Fruit fly (Drosophila melanogaster) whole organism, embryonic: ENCODE data around the gene CG32052.

Source experiments
- Adf1 ChIP-seq: fragments of 200-800 bp; sonication (Bioruptor generic); IDR thresholded peaks from 2 replicates; pipeline ENCODE4 v1.3.6; 2022; ENCODE audit warnings: missing biosample characterization, missing genetic modification characterization
- B-H1 ChIP-seq: fragments of 200-800 bp; sonication (Bioruptor generic); IDR thresholded peaks from 3 replicates; pipeline ENCODE4 v1.3.6; 2022; ENCODE audit warnings: missing biosample characterization, missing genetic modification characterization
- BtbVII ChIP-seq: fragments of 200-800 bp; sonication (Bioruptor generic); optimal IDR thresholded peaks from 3 replicates; lab custom pipeline; 2017; ENCODE audit warnings: missing biosample characterization, mild to moderate bottlenecking, missing genetic modification characterization
- CG10209 ChIP-seq: fragments of 200-800 bp; sonication (Bioruptor generic); optimal IDR thresholded peaks from 3 replicates; lab custom pipeline; 2017; ENCODE audit warnings: missing biosample characterization, mild to moderate bottlenecking, missing genetic modification characterization, missing genetic modification reagents
- CG11085 ChIP-seq: fragments of 200-800 bp; sonication (Bioruptor generic); IDR thresholded peaks from 2 replicates; pipeline ENCODE4 v1.3.6; 2022; ENCODE audit warnings: missing biosample characterization, missing genetic modification characterization
- CG13123 ChIP-seq: fragments of 200-800 bp; sonication (Bioruptor generic); optimal IDR thresholded peaks from 2 replicates; lab custom pipeline; 2016; ENCODE audit warnings: missing biosample characterization, missing genetic modification characterization
- CG14965 ChIP-seq: fragments of 200-800 bp; sonication (Bioruptor generic); optimal IDR thresholded peaks from 2 replicates; lab custom pipeline; 2016; ENCODE audit warnings: missing biosample characterization, missing genetic modification characterization, borderline replicate concordance
- CG15601 ChIP-seq: fragments of 200-800 bp; sonication (Bioruptor generic); optimal IDR thresholded peaks from 3 replicates; lab custom pipeline; 2019; ENCODE audit warnings: missing biosample characterization, mild to moderate bottlenecking, missing genetic modification characterization, moderate library complexity
- CG1603 ChIP-seq: fragments of 200-800 bp; sonication (Bioruptor generic); optimal IDR thresholded peaks from 2 replicates; lab custom pipeline; 2019; ENCODE audit warnings: missing biosample characterization, mild to moderate bottlenecking, missing genetic modification characterization, moderate library complexity
- CG1647 ChIP-seq: fragments of 200-800 bp; sonication (Bioruptor generic); optimal IDR thresholded peaks from 3 replicates; lab custom pipeline; 2016; ENCODE audit warnings: missing biosample characterization, missing genetic modification characterization
- CG18619 ChIP-seq: fragments of 200-800 bp; sonication (Bioruptor generic); optimal IDR thresholded peaks from 3 replicates; lab custom pipeline; 2017; ENCODE audit warnings: missing biosample characterization, mild to moderate bottlenecking, missing genetic modification characterization
- CG2875 ChIP-seq: fragments of 200-800 bp; sonication (Bioruptor generic); optimal IDR thresholded peaks from 2 replicates; lab custom pipeline; 2017; ENCODE audit warnings: missing biosample characterization, mild to moderate bottlenecking, missing genetic modification characterization, missing genetic modification reagents
- CG33557 ChIP-seq: fragments of 200-800 bp; sonication (Bioruptor generic); optimal IDR thresholded peaks from 2 replicates; lab custom pipeline; 2019; ENCODE audit warnings: missing biosample characterization, mild to moderate bottlenecking, missing genetic modification characterization, moderate library complexity
- CG34224 ChIP-seq: fragments of 200-800 bp; sonication (Bioruptor generic); IDR thresholded peaks from 3 replicates; pipeline ENCODE4 v1.3.6; 2022; ENCODE audit warnings: missing biosample characterization, missing genetic modification characterization; ENCODE audit not compliant: partially characterized antibody
- CG42726 ChIP-seq: fragments of 200-800 bp; sonication (Bioruptor generic); IDR thresholded peaks from 2 replicates; pipeline ENCODE4 v1.3.6; 2022; ENCODE audit warnings: missing biosample characterization, missing genetic modification characterization; ENCODE audit not compliant: partially characterized antibody
- CG5245 ChIP-seq: fragments of 200-800 bp; sonication (Bioruptor generic); optimal IDR thresholded peaks from 3 replicates; lab custom pipeline; 2016; ENCODE audit warnings: missing biosample characterization, missing genetic modification characterization
- CG5953 ChIP-seq: fragments of 200-800 bp; sonication (Bioruptor generic); IDR thresholded peaks from 2 replicates; pipeline ENCODE4 v1.3.6; 2022; ENCODE audit warnings: missing biosample characterization, missing genetic modification characterization
- CG6689 ChIP-seq: fragments of 200-800 bp; sonication (Bioruptor generic); IDR thresholded peaks from 2 replicates; pipeline ENCODE4 v1.3.6; 2022; ENCODE audit warnings: missing biosample characterization, missing genetic modification characterization
- CG7987 ChIP-seq: fragments of 200-800 bp; sonication (Bioruptor generic); optimal IDR thresholded peaks from 2 replicates; lab custom pipeline; 2018; ENCODE audit warnings: missing biosample characterization, mild to moderate bottlenecking, missing genetic modification characterization, moderate library complexity
- CG8478 ChIP-seq: fragments of >200 bp; optimal IDR thresholded peaks from 2 replicates; lab custom pipeline; 2018
- Camta ChIP-seq: fragments of 200-800 bp; sonication (Bioruptor generic); optimal IDR thresholded peaks from 2 replicates; lab custom pipeline; 2016; ENCODE audit warnings: missing biosample characterization, missing genetic modification characterization
- HLH3B ChIP-seq: fragments of 200-800 bp; sonication (Bioruptor generic); IDR thresholded peaks from 2 replicates; pipeline ENCODE4 v1.3.6; 2022; ENCODE audit warnings: missing biosample characterization, missing genetic modification characterization
- Lhr ChIP-seq: fragments of 200-800 bp; sonication (Bioruptor generic); optimal IDR thresholded peaks from 3 replicates; lab custom pipeline; 2017; ENCODE audit warnings: mild to moderate bottlenecking, missing biosample characterization, missing genetic modification reagents, missing genetic modification characterization
- Oli ChIP-seq: fragments of 200-800 bp; sonication (Bioruptor generic); optimal IDR thresholded peaks from 2 replicates; lab custom pipeline; 2018; ENCODE audit warnings: missing biosample characterization, mild to moderate bottlenecking, missing genetic modification characterization, moderate library complexity
- Side ChIP-seq: fragments of 200-800 bp; sonication (Bioruptor generic); optimal IDR thresholded peaks from 2 replicates; lab custom pipeline; 2016; ENCODE audit warnings: missing biosample characterization, missing genetic modification characterization
- Sox102F ChIP-seq: fragments of 200-800 bp; sonication (Bioruptor generic); optimal IDR thresholded peaks from 2 replicates; lab custom pipeline; 2018; ENCODE audit warnings: missing biosample characterization, mild to moderate bottlenecking, missing genetic modification characterization, moderate library complexity
- TFAM ChIP-seq: fragments of 200-800 bp; sonication (Bioruptor generic); optimal IDR thresholded peaks from 2 replicates; lab custom pipeline; 2017; ENCODE audit warnings: missing biosample characterization, missing genetic modification characterization, inconsistent platforms
- abd-A ChIP-seq: fragments of 200-800 bp; sonication (Bioruptor generic); optimal IDR thresholded peaks from 3 replicates; lab custom pipeline; 2019; ENCODE audit warnings: missing biosample characterization, mild to moderate bottlenecking, missing genetic modification characterization, moderate library complexity
- ase ChIP-seq: fragments of 200-800 bp; sonication (Bioruptor generic); IDR thresholded peaks from 3 replicates; pipeline ENCODE4 v1.3.6; 2022; ENCODE audit warnings: missing biosample characterization, missing genetic modification characterization
- bab2 ChIP-seq: fragments of 200-800 bp; sonication (Bioruptor generic); optimal IDR thresholded peaks from 2 replicates; lab custom pipeline; 2016; ENCODE audit warnings: missing biosample characterization, missing genetic modification characterization
- bbx ChIP-seq: fragments of 200-800 bp; sonication (Bioruptor generic); IDR thresholded peaks from 2 replicates; pipeline ENCODE4 v1.3.6; 2022; ENCODE audit warnings: missing biosample characterization, missing genetic modification characterization; ENCODE audit not compliant: partially characterized antibody
- chn ChIP-seq: fragments of 200-800 bp; sonication (Bioruptor generic); optimal IDR thresholded peaks from 2 replicates; lab custom pipeline; 2016; ENCODE audit warnings: missing biosample characterization, missing genetic modification characterization
- croc ChIP-seq: fragments of 200-800 bp; sonication (Bioruptor generic); conservative IDR thresholded peaks from 3 replicates; pipeline ENCODE4 v1.3.6; 2022; ENCODE audit warnings: missing biosample characterization, missing genetic modification characterization
- crol ChIP-seq: fragments of 200-800 bp; sonication (Bioruptor generic); IDR thresholded peaks from 2 replicates; pipeline ENCODE4 v1.3.6; 2022; ENCODE audit warnings: missing biosample characterization, missing genetic modification characterization
- dysf ChIP-seq: fragments of 200-800 bp; sonication (Bioruptor generic); IDR thresholded peaks from 3 replicates; pipeline ENCODE4 v1.3.6; 2022; ENCODE audit warnings: missing biosample characterization, missing genetic modification characterization
- fd64A ChIP-seq: fragments of 200-800 bp; sonication (Bioruptor generic); optimal IDR thresholded peaks from 3 replicates; lab custom pipeline; 2018; ENCODE audit warnings: missing biosample characterization, mild to moderate bottlenecking, missing genetic modification characterization
- grn ChIP-seq: fragments of 200-800 bp; sonication (Bioruptor generic); optimal IDR thresholded peaks from 3 replicates; lab custom pipeline; 2017; ENCODE audit warnings: missing biosample characterization, missing genetic modification characterization
- jing ChIP-seq: fragments of 200-800 bp; sonication (Bioruptor generic); optimal IDR thresholded peaks from 2 replicates; lab custom pipeline; 2018; ENCODE audit warnings: missing biosample characterization, mild to moderate bottlenecking, missing genetic modification characterization
- jumu ChIP-seq: fragments of 200-800 bp; sonication (Bioruptor generic); optimal IDR thresholded peaks from 3 replicates; lab custom pipeline; 2016; ENCODE audit warnings: missing biosample characterization, missing genetic modification characterization
- kni ChIP-seq: fragments of 200-800 bp; sonication (Bioruptor generic); optimal IDR thresholded peaks from 3 replicates; lab custom pipeline; 2017; ENCODE audit warnings: mild to moderate bottlenecking, missing biosample characterization, missing genetic modification reagents, missing genetic modification characterization
- knrl ChIP-seq: fragments of 200-800 bp; sonication (Bioruptor generic); IDR thresholded peaks from 3 replicates; pipeline ENCODE4 v1.3.6; 2022; ENCODE audit warnings: missing biosample characterization, missing genetic modification characterization; ENCODE audit not compliant: partially characterized antibody
- odd ChIP-seq: fragments of 200-800 bp; sonication (Bioruptor generic); optimal IDR thresholded peaks from 2 replicates; lab custom pipeline; 2017; ENCODE audit warnings: missing biosample characterization, mild to moderate bottlenecking, missing genetic modification characterization
- pan ChIP-seq, 4 experiments: fragments of >200 bp in 3 of 4; fragments of 200-800 bp in 1 of 4; sonication (Bioruptor generic) in 1 of 4; optimal IDR thresholded peaks in 3 of 4; IDR thresholded peaks in 1 of 4; 2 replicates each; pipeline versions ENCODE4 v1.3.6 to Lab custom; 2017 to 2022; ENCODE audit warnings: missing biosample characterization in 2 of 4, missing genetic modification characterization in 2 of 4, mixed read lengths in 1 of 4
- sisA ChIP-seq: fragments of 200-800 bp; sonication (Bioruptor generic); IDR thresholded peaks from 2 replicates; pipeline ENCODE4 v1.3.6; 2022; ENCODE audit warnings: missing biosample characterization, missing genetic modification characterization
- so ChIP-seq: fragments of 200-800 bp; sonication (Bioruptor generic); IDR thresholded peaks from 3 replicates; pipeline ENCODE4 v1.3.6; 2022; ENCODE audit warnings: missing biosample characterization, missing genetic modification characterization
- wdn ChIP-seq: fragments of 200-800 bp; sonication (Bioruptor generic); IDR thresholded peaks from 2 replicates; pipeline ENCODE4 v1.3.6; 2022; ENCODE audit warnings: missing biosample characterization, missing genetic modification characterization
- wek ChIP-seq: fragments of 200-800 bp; sonication (Bioruptor generic); optimal IDR thresholded peaks from 3 replicates; lab custom pipeline; 2018; ENCODE audit warnings: missing biosample characterization, mild to moderate bottlenecking, missing genetic modification characterization, moderate library complexity
- zen2 ChIP-seq: fragments of 200-800 bp; sonication (Bioruptor generic); IDR thresholded peaks from 3 replicates; pipeline ENCODE4 v1.3.6; 2022; ENCODE audit warnings: missing biosample characterization, missing genetic modification characterization; ENCODE audit not compliant: partially characterized antibody

CG32052 gene

dm6 chr3L:9856430-9857218 lies 69.8 kb downstream of the CG32052 start (continued):
- peak; percentile 24 for TF ChIP-seq CG13123
- peak; percentile 59 for TF ChIP-seq odd (GFP tag; lab: Kevin White, UChicago)
- peak; percentile 83 for TF ChIP-seq ase (GFP tag; lab: Robert Waterston, UW)
- TF ChIP-seq BtbVII: peak; percentile 33
- TF ChIP-seq CG6689 (GFP tag; lab: Robert Waterston, UW): peak; percentile 88
- peak; percentile 78 for TF ChIP-seq CG2875 (GFP tag; lab: Kevin White, UChicago)
- TF ChIP-seq wdn (GFP tag; lab: Robert Waterston, UW): 0 out of 2 replicates have a peak, but pooled peaks have one; percentile 25
- peak; percentile 80; the same call in 2 of the 3 replicates for TF ChIP-seq so
- TF ChIP-seq CG33557 (GFP tag; lab: Kevin White, UChicago): peak; percentile 88
- TF ChIP-seq crol (GFP tag; lab: Robert Waterston, UW): no peak
- TF ChIP-seq B-H1 (GFP tag; lab: Robert Waterston, UW): peak; percentile 59; the same call in 2 of the 3 replicates
- TF ChIP-seq knrl (GFP tag; lab: Robert Waterston, UW): no peak
- peak; percentile 90 for TF ChIP-seq Sox102F (GFP tag; lab: Kevin White, UChicago)
- no peak for TF ChIP-seq CG8478 (lab: Kevin White, UChicago)
- peak; percentile 85 for TF ChIP-seq sisA (GFP tag; lab: Robert Waterston, UW)
- no peak for TF ChIP-seq Camta (GFP tag; lab: Kevin White, UChicago)
- peak; percentile 48 for TF ChIP-seq jing (GFP tag; lab: Kevin White, UChicago)
- peak; percentile 90 for TF ChIP-seq abd-A
- TF ChIP-seq grn (GFP tag; lab: Kevin White, UChicago): no peak
- no peak for TF ChIP-seq pan (optimal IDR thresholded peaks at IDR 0.05; lab: Kevin White, UChicago)
- peak in 1 of 2 experiments; percentile 87 for TF ChIP-seq pan (GFP tag; optimal IDR thresholded peaks at IDR 0.05 in 1 of 2, IDR thresholded peaks at IDR 0.05 in 1 of 2)
- peak; percentile 85 for TF ChIP-seq HLH3B (GFP tag; lab: Robert Waterston, UW)
- TF ChIP-seq fd64A (GFP tag; lab: Kevin White, UChicago): peak; percentile 30
- TF ChIP-seq CG10209 (GFP tag; lab: Kevin White, UChicago): peak; percentile 84
- peak; percentile 28 for TF ChIP-seq chn (GFP tag; lab: Kevin White, UChicago)
- peak; percentile 48 for TF ChIP-seq Lhr
- peak; percentile 69 for TF ChIP-seq CG5245 (GFP tag; lab: Kevin White, UChicago)
- no peak for TF ChIP-seq CG14965 (GFP tag; lab: Kevin White, UChicago)
- peak; percentile 88 for TF ChIP-seq CG15601 (tag; lab: Kevin White, UChicago)
- peak; percentile 67 for TF ChIP-seq CG11085 (GFP tag; lab: Robert Waterston, UW)
- peak; percentile 42 for TF ChIP-seq CG1603 (tag; lab: Kevin White, UChicago)
- TF ChIP-seq croc (GFP tag; lab: Robert Waterston, UW): peak; percentile 85
- no peak for TF ChIP-seq Side (GFP tag; lab: Kevin White, UChicago)
- TF ChIP-seq dysf (GFP tag; lab: Robert Waterston, UW): peak; percentile 82
- TF ChIP-seq CG34224 (GFP tag; lab: Robert Waterston, UW): no peak
- TF ChIP-seq Oli (tag; lab: Kevin White, UChicago): peak; percentile 82
- TF ChIP-seq CG1647 (GFP tag; lab: Kevin White, UChicago): no peak
- peak; percentile 55 for TF ChIP-seq CG18619 (GFP tag; lab: Kevin White, UChicago)
- no peak for TF ChIP-seq CG7987 (GFP tag; lab: Kevin White, UChicago)
- no peak for TF ChIP-seq bbx (GFP tag; lab: Robert Waterston, UW)
- TF ChIP-seq TFAM (GFP tag; lab: Kevin White, UChicago): peak; percentile 57
- no peak for TF ChIP-seq wek (GFP tag; lab: Kevin White, UChicago)
- TF ChIP-seq CG5953 (GFP tag; lab: Robert Waterston, UW): 0 out of 2 replicates have a peak, but pooled peaks have one; percentile 35
- TF ChIP-seq kni (GFP tag; lab: Kevin White, UChicago): no peak
- no peak for TF ChIP-seq Adf1
- TF ChIP-seq CG42726: no peak
- no peak for TF ChIP-seq zen2
- TF ChIP-seq bab2: no peak
- TF ChIP-seq jumu (GFP tag; lab: Kevin White, UChicago): no peak
